Fruit fly (Drosophila melanogaster) whole organism, wandering third instar larva: Measurements from ENCODE around the gene CG17598.

Source experiments
- Abd-B ChIP-seq: fragments of >200 bp; optimal IDR thresholded peaks from 2 replicates; lab custom pipeline; 2017; ENCODE audit warnings: missing biosample characterization, missing genetic modification characterization
- CG32264 ChIP-seq: fragments of 200-800 bp; sonication (Bioruptor generic); optimal IDR thresholded peaks from 2 replicates; lab custom pipeline; 2016; ENCODE audit warnings: missing biosample characterization, missing genetic modification characterization
- CG9705 ChIP-seq: fragments of 200-800 bp; sonication (Bioruptor generic); optimal IDR thresholded peaks from 2 replicates; lab custom pipeline; 2018; ENCODE audit warnings: missing biosample characterization, mild to moderate bottlenecking, missing genetic modification characterization
- Dfd ChIP-seq: fragments of >200 bp; optimal IDR thresholded peaks from 2 replicates; lab custom pipeline; 2017; ENCODE audit warnings: missing biosample characterization, missing genetic modification characterization
- Dif ChIP-seq: fragments of 200-275, 200-300 bp; sonication (Bioruptor generic); optimal IDR thresholded peaks from 2 replicates; lab custom pipeline; 2018; ENCODE audit warnings: missing biosample characterization, missing genetic modification characterization; ENCODE audit not compliant: partially characterized antibody
- GATAd ChIP-seq: sonication (Bioruptor generic); optimal IDR thresholded peaks from 2 replicates; lab custom pipeline; 2016; ENCODE audit warnings: missing biosample characterization, missing genetic modification characterization
- HLH106 ChIP-seq: fragments of 200-800 bp; optimal IDR thresholded peaks from 3 replicates; lab custom pipeline; 2019; ENCODE audit warnings: missing biosample characterization, mild to moderate bottlenecking, missing genetic modification characterization, moderate library complexity
- Hnf4 ChIP-seq: fragments of 200-800 bp; sonication (Bioruptor generic); optimal IDR thresholded peaks from 2 replicates; lab custom pipeline; 2016; ENCODE audit warnings: missing biosample characterization, mild to moderate bottlenecking, missing genetic modification characterization
- Hr78 ChIP-seq: fragments of >200 bp; optimal IDR thresholded peaks from 2 replicates; lab custom pipeline; 2017; ENCODE audit warnings: missing biosample characterization, missing genetic modification characterization
- Hr83 ChIP-seq: fragments of 200-300 bp; sonication (Bioruptor generic); optimal IDR thresholded peaks from 2 replicates; lab custom pipeline; 2016; ENCODE audit warnings: missing biosample characterization, mild to moderate bottlenecking, missing genetic modification characterization, moderate library complexity; ENCODE audit not compliant: poor library complexity, severe bottlenecking
- Myc ChIP-seq: fragments of >200 bp; optimal IDR thresholded peaks from 2 replicates; lab custom pipeline; 2017
- N ChIP-seq: fragments of >200 bp; optimal IDR thresholded peaks from 2 replicates; lab custom pipeline; 2018; ENCODE audit warnings: missing biosample characterization, missing external identifiers, missing genetic modification characterization
- OdsH ChIP-seq: fragments of 200-800 bp; sonication (Bioruptor generic); optimal IDR thresholded peaks from 2 replicates; lab custom pipeline; 2016; ENCODE audit warnings: missing biosample characterization, mild to moderate bottlenecking, missing genetic modification characterization
- Rel ChIP-seq, 2 experiments: fragments of 200-800 bp; sonication (Bioruptor generic) in 1 of 2; optimal IDR thresholded peaks; 2 replicates in 1 of 2; 3 replicates in 1 of 2; lab custom pipeline; 2016 to 2019; ENCODE audit warnings: mild to moderate bottlenecking in 2 of 2, missing biosample characterization in 2 of 2, missing genetic modification characterization in 2 of 2, moderate library complexity in 1 of 2
- Sp1 ChIP-seq: fragments of 200-800 bp; sonication (Bioruptor generic); optimal IDR thresholded peaks from 3 replicates; lab custom pipeline; 2019; ENCODE audit warnings: missing biosample characterization, mild to moderate bottlenecking, missing genetic modification characterization, moderate library complexity
- Vsx2 ChIP-seq: fragments of 200-300, 225-300 bp; sonication (Bioruptor generic); optimal IDR thresholded peaks from 2 replicates; lab custom pipeline; 2018; ENCODE audit warnings: missing biosample characterization, missing genetic modification characterization; ENCODE audit not compliant: partially characterized antibody
- br ChIP-seq: fragments of 200-800 bp; sonication (Bioruptor generic); optimal IDR thresholded peaks from 2 replicates; lab custom pipeline; 2016; ENCODE audit warnings: missing biosample characterization, missing genetic modification characterization
- brk ChIP-seq: fragments of 200-800 bp; sonication (Bioruptor generic); optimal IDR thresholded peaks from 2 replicates; lab custom pipeline; 2016; ENCODE audit warnings: missing biosample characterization, mild to moderate bottlenecking, missing genetic modification characterization
- dl ChIP-seq, 2 experiments: fragments of 175-275, 200-275 bp in 1 of 2; fragments of 200-275 bp in 1 of 2; sonication (Bioruptor generic); optimal IDR thresholded peaks; lab custom pipeline; 2018; ENCODE audit warnings: mild to moderate bottlenecking in 2 of 2, missing biosample characterization in 2 of 2, missing genetic modification characterization in 2 of 2, moderate library complexity in 2 of 2; ENCODE audit not compliant: partially characterized antibody in 2 of 2, insufficient read depth in 1 of 2
- dmrt93B ChIP-seq: fragments of 200-800 bp; sonication (Bioruptor generic); optimal IDR thresholded peaks from 2 replicates; lab custom pipeline; 2018; ENCODE audit warnings: missing biosample characterization, mild to moderate bottlenecking, missing genetic modification characterization
- dsf ChIP-seq: sonication (Bioruptor generic); optimal IDR thresholded peaks from 2 replicates; lab custom pipeline; 2016; ENCODE audit warnings: missing biosample characterization, missing genetic modification characterization, borderline replicate concordance
- ey ChIP-seq: fragments of 200-800 bp; sonication (Bioruptor generic); optimal IDR thresholded peaks from 2 replicates; lab custom pipeline; 2016; ENCODE audit warnings: missing biosample characterization, missing genetic modification characterization
- foxo ChIP-seq, 2 experiments: fragments of 200-800 bp; sonication (Bioruptor generic); optimal IDR thresholded peaks; 2 replicates in 1 of 2; 3 replicates in 1 of 2; lab custom pipeline; 2016 to 2017; ENCODE audit warnings: missing biosample characterization in 2 of 2, missing genetic modification characterization in 2 of 2
- h ChIP-seq: fragments of 200-800 bp; sonication (Bioruptor generic); optimal IDR thresholded peaks from 3 replicates; lab custom pipeline; 2016; ENCODE audit warnings: missing biosample characterization, mild to moderate bottlenecking, missing genetic modification characterization
- jim ChIP-seq: fragments of 175-275, 200-325 bp; sonication (Bioruptor generic); optimal IDR thresholded peaks from 2 replicates; lab custom pipeline; 2016; ENCODE audit warnings: missing biosample characterization, mild to moderate bottlenecking, missing genetic modification characterization
- lola ChIP-seq: fragments of >200 bp; optimal IDR thresholded peaks from 2 replicates; lab custom pipeline; 2017; ENCODE audit warnings: missing biosample characterization, missing genetic modification characterization
- pan ChIP-seq: fragments of >200 bp; optimal IDR thresholded peaks from 2 replicates; lab custom pipeline; 2017
- psq ChIP-seq: fragments of 200-800 bp; sonication (Bioruptor generic); optimal IDR thresholded peaks from 3 replicates; lab custom pipeline; 2017; ENCODE audit warnings: missing biosample characterization, mild to moderate bottlenecking, missing genetic modification characterization, moderate library complexity
- rgr ChIP-seq: fragments of 200-800 bp; sonication (Bioruptor generic); optimal IDR thresholded peaks from 3 replicates; lab custom pipeline; 2016; ENCODE audit warnings: missing biosample characterization, mild to moderate bottlenecking, missing genetic modification characterization
- sage ChIP-seq: fragments of 200-800 bp; sonication (Bioruptor generic); optimal IDR thresholded peaks from 2 replicates; lab custom pipeline; 2016; ENCODE audit warnings: missing biosample characterization, mild to moderate bottlenecking, missing genetic modification characterization
- sv ChIP-seq: fragments of 200-800 bp; sonication (Bioruptor generic); optimal IDR thresholded peaks from 3 replicates; lab custom pipeline; 2016; ENCODE audit warnings: missing biosample characterization, missing genetic modification characterization
- tai ChIP-seq: sonication (Bioruptor generic); optimal IDR thresholded peaks from 2 replicates; lab custom pipeline; 2016; ENCODE audit warnings: missing biosample characterization, missing genetic modification characterization
- usp ChIP-seq: fragments of >200 bp; optimal IDR thresholded peaks from 2 replicates; lab custom pipeline; 2017; ENCODE audit warnings: missing biosample characterization, missing genetic modification characterization

Gene CG17598

DNA sequence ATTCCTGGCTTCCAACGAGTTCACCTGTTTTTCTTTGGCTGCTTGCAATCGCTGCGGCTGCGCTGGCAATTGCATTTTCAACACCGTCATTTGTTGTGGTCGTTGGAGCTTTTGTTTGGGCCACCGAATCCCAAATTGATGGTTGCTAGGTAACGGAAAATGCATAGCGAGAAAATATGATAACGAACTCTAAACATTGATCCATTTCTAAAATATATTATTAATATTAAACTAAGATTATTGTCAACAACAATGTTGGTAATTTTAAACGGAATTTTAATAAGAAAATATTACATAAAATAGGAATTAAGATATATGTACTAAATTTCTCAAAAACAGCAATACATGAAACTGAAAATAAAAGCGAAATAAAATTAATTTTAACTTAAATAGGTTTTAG, 4.0 kb upstream of the CG17598 start, which contains the start of gene Cluap1:
Gene Cluap1, minus strand, starts transcription at position 101 of the 400 bp plus-strand sequence.
- TF ChIP-seq N (GFP tag; lab: Kevin White, UChicago) (no peak), Rel (GFP tag; optimal IDR thresholded peaks at IDR 0.05; lab: Kevin White, UChicago) (no peak), Rel (tag; optimal IDR thresholded peaks at IDR 0.05; lab: Kevin White, UChicago) (no peak), dmrt93B (no peak), br (GFP tag; lab: Kevin White, UChicago) (no peak)

DNA sequence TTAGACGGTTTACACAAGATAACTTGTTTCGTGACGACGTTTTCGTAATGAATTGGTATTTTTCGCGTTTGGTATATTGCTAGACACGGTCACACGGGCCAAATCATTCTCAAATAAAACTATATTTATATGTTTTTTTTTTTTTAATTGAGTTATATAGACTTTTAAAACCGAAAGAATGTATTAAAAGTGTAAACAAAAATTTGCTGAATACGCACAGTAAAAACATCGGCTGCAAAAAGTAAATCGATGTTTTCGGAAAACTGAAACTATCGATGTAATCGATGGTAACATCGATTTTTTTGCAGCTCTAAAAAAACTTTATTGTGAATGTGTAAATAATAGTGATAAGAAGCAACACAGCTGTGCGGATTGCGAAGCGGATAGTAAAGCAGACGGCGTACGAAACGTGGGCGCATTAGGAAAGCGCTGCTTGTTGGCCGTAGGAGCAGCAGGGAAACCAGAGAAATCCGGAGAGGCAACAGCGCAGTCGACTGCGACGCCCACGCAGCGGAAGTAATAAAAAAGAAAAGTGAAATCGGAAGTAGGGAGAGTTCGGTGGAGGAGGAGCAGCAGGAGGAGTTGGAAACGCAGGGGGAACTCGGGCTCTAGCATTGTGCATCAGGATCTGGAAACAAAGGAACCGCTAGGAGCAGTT, 10.4 kb downstream of the CG17598 start, which contains the start of gene S6kII:
Gene S6kII, plus strand, starts transcription at position 301 of the 658 bp plus-strand sequence.
- TF ChIP-seq sage (peak; percentile 41), Dif (no peak), brk (peak; percentile 43), OdsH (no peak), psq (GFP tag; lab: Kevin White, UChicago) (no peak), CG9705 (no peak), foxo (GFP tag; optimal IDR thresholded peaks at IDR 0.05; lab: Kevin White, UChicago) (no peak), HLH106 (no peak), Myc (lab: Kevin White, UChicago) (no peak), pan (lab: Kevin White, UChicago) (no peak), ey (GFP tag; lab: Kevin White, UChicago) (no peak), CG32264 (GFP tag; lab: Kevin White, UChicago) (no peak), Sp1 (GFP tag; lab: Kevin White, UChicago) (no peak), Hr83 (GFP tag; lab: Kevin White, UChicago) (no peak)

DNA sequence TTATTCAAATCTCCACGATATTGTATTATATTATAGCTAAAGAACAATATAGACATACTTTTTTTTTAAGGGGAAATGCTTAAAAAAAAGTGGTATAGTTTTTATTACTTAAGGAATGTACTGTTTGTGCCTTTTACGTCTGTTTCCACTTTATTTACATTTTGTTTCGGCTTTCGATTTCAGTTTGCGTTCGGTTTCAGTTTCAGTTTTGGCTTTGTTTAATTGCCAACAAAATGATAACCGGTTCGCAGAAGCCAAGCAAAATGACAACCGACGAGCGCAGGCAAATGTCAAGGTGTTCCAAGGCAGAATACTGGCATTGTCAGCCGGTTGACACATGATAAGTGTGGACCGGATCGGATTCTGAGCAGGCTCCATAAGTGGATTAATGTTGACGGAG, 13.0 kb downstream of the CG17598 start:
- no peak for TF ChIP-seq ey (GFP tag; lab: Kevin White, UChicago)
- TF ChIP-seq Abd-B (GFP tag; lab: Kevin White, UChicago), result no peak
- TF ChIP-seq h (GFP tag; lab: Kevin White, UChicago), result no peak
- TF ChIP-seq rgr (GFP tag; lab: Kevin White, UChicago), result no peak
- no peak for TF ChIP-seq psq (GFP tag; lab: Kevin White, UChicago)
- no peak for TF ChIP-seq usp
- no peak for TF ChIP-seq tai (GFP tag; lab: Kevin White, UChicago)
- no peak for TF ChIP-seq Hnf4 (GFP tag; lab: Kevin White, UChicago)
- TF ChIP-seq dl (GFP tag; optimal IDR thresholded peaks at IDR 0.05; lab: Kevin White, UChicago; ENCODE audit: insufficient read depth in 1 of 2, partially characterized antibody in 2 of 2), result no peak
- no peak for TF ChIP-seq brk
- no peak for TF ChIP-seq sage
- no peak for TF ChIP-seq Dfd (GFP tag; lab: Kevin White, UChicago)
- no peak for TF ChIP-seq lola
- TF ChIP-seq Hr78 (GFP tag; lab: Kevin White, UChicago), result no peak
- TF ChIP-seq Sp1 (GFP tag; lab: Kevin White, UChicago), result no peak
- no peak for TF ChIP-seq Dif
- TF ChIP-seq dsf (GFP tag; lab: Kevin White, UChicago), result no peak
- no peak for TF ChIP-seq GATAd (GFP tag; lab: Kevin White, UChicago)
- TF ChIP-seq Myc (lab: Kevin White, UChicago), result no peak

DNA sequence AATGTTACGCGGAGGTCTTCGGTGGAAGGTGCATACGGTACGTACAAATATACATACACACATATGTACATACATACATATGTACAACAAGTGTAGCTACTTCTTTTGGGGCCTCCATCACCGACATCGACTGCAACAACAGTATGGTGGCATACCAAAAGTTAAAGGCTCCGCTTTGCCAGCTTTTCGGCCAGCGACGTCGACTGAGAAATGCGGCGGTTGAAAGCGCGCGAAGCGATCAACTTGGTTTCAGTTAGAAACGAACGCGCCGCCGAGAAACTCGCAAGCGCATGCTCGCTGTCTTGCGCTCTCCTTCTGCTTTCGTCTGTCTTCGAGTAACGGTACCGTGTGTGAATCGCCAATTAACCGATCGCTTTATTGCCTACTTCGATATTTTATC, 25.2 kb downstream of the CG17598 start, which contains the start of gene CG17600:
Gene CG17600, plus strand, starts transcription at position 250 of the 400 bp plus-strand sequence.
- TF ChIP-seq CG9705, result no peak
- no peak for TF ChIP-seq pan (lab: Kevin White, UChicago)
- TF ChIP-seq HLH106, result no peak
- TF ChIP-seq dmrt93B, result no peak
- no peak for TF ChIP-seq sv (GFP tag; lab: Kevin White, UChicago)
- no peak for TF ChIP-seq jim
- TF ChIP-seq Rel (GFP tag; optimal IDR thresholded peaks at IDR 0.05; lab: Kevin White, UChicago), result no peak
- TF ChIP-seq Rel (tag; optimal IDR thresholded peaks at IDR 0.05; lab: Kevin White, UChicago), result no peak
- TF ChIP-seq N (GFP tag; lab: Kevin White, UChicago), result no peak
- no peak for TF ChIP-seq Dif
- no peak for TF ChIP-seq Vsx2 (GFP tag; lab: Kevin White, UChicago)
- TF ChIP-seq Hr83 (GFP tag; lab: Kevin White, UChicago), result no peak
- TF ChIP-seq lola, result no peak
- TF ChIP-seq OdsH, result no peak
- no peak for TF ChIP-seq foxo (GFP tag; optimal IDR thresholded peaks at IDR 0.05; lab: Kevin White, UChicago)
- no peak for TF ChIP-seq Abd-B (GFP tag; lab: Kevin White, UChicago)
